Worm (Caenorhabditis elegans): ENCODE results near the gene srbc-41.

Gene srbc-41

ce11 chrV:1575493-1576084, 39.0 kb downstream of the srbc-41 start:
- TF ChIP-seq K09A11.1 (tag; optimal IDR thresholded peaks at IDR 0.05; ENCODE audit: insufficient read depth) (no peak), ceh-14 (tag; optimal IDR thresholded peaks at IDR 0.05) (no peak), madf-2 (tag; optimal IDR thresholded peaks at IDR 0.05) (no peak), nhr-11 (tag; optimal IDR thresholded peaks at IDR 0.05) (no peak), unc-55 (GFP tag; optimal IDR thresholded peaks at IDR 0.05) (peak; percentile 92), ceh-31 (tag; optimal IDR thresholded peaks at IDR 0.05) (peak; percentile 6), ztf-16 (tag; optimal IDR thresholded peaks at IDR 0.05) (no peak), pat-9 (tag; optimal IDR thresholded peaks at IDR 0.05) (no peak), T23F11.4 (GFP tag; optimal IDR thresholded peaks at IDR 0.05) (no peak), ref-2 (tag; optimal IDR thresholded peaks at IDR 0.05) (peak; percentile 21), dmd-4 (tag; optimal IDR thresholded peaks at IDR 0.05; ENCODE audit: borderline replicate concordance) (peak; percentile 27), pha-2 (tag; optimal IDR thresholded peaks at IDR 0.05) (no peak), rnt-1 (tag; optimal IDR thresholded peaks at IDR 0.05) (peak; percentile 16), hlh-30 (tag; optimal IDR thresholded peaks at IDR 0.05; ENCODE audit: insufficient read depth) (peak; percentile 14), fax-1 (tag; optimal IDR thresholded peaks at IDR 0.05) (no peak), npax-4 (tag; optimal IDR thresholded peaks at IDR 0.05) (no peak), nfya-1 (tag; optimal IDR thresholded peaks at IDR 0.05) (peak; percentile 21), lin-11 (tag; optimal IDR thresholded peaks at IDR 0.05) (no peak)

- TF ChIP-seq ceh-18 (tag; optimal IDR thresholded peaks at IDR 0.05), result no peak
- no peak for TF ChIP-seq ceh-30 (tag; optimal IDR thresholded peaks at IDR 0.05)
- TF ChIP-seq K09A11.1 (tag; optimal IDR thresholded peaks at IDR 0.05; ENCODE audit: insufficient read depth), result no peak
- no peak for TF ChIP-seq ceh-19 (GFP tag; optimal IDR thresholded peaks at IDR 0.05)
- TF ChIP-seq pag-3 (tag; optimal IDR thresholded peaks at IDR 0.05; ENCODE audit: borderline replicate concordance), result no peak
Observed at ce11 chrV:1574599-1574998, 40.0 kb downstream of the srbc-41 start.

ce11 chrV:1572585-1572984, 42.0 kb downstream of the srbc-41 start:
- TF ChIP-seq elt-4 (tag; optimal IDR thresholded peaks at IDR 0.05), result no peak
- no peak for TF ChIP-seq T23F11.4 (GFP tag; optimal IDR thresholded peaks at IDR 0.05)
- peak; percentile 17 for TF ChIP-seq ref-2 (tag; optimal IDR thresholded peaks at IDR 0.05)
- no peak for TF ChIP-seq unc-86 (tag; optimal IDR thresholded peaks at IDR 0.05)
- TF ChIP-seq ztf-16 (tag; optimal IDR thresholded peaks at IDR 0.05), result no peak
- peak; percentile 5 for TF ChIP-seq hlh-30 (tag; optimal IDR thresholded peaks at IDR 0.05; ENCODE audit: insufficient read depth)
- TF ChIP-seq pat-9 (tag; optimal IDR thresholded peaks at IDR 0.05), result no peak
- no peak for TF ChIP-seq ceh-31 (tag; optimal IDR thresholded peaks at IDR 0.05)

ce11 chrV:1570679-1571078, 43.9 kb downstream of the srbc-41 start:
- no peak for TF ChIP-seq ceh-14 (tag; optimal IDR thresholded peaks at IDR 0.05)
- TF ChIP-seq pqm-1 (tag; optimal IDR thresholded peaks at IDR 0.05), result no peak
- no peak for TF ChIP-seq npax-4 (tag; optimal IDR thresholded peaks at IDR 0.05)
- TF ChIP-seq rnt-1 (tag; optimal IDR thresholded peaks at IDR 0.05), result no peak
- TF ChIP-seq eyg-1 (tag; optimal IDR thresholded peaks at IDR 0.05), result no peak
- no peak for TF ChIP-seq pag-3 (tag; optimal IDR thresholded peaks at IDR 0.05; ENCODE audit: borderline replicate concordance)
- TF ChIP-seq ceh-48 (tag; optimal IDR thresholded peaks at IDR 0.05), result no peak
- TF ChIP-seq dve-1 (tag; optimal IDR thresholded peaks at IDR 0.05), result no peak
- no peak for TF ChIP-seq fkh-10 (GFP tag; optimal IDR thresholded peaks at IDR 0.05)
- peak; percentile 75 for TF ChIP-seq ref-2 (tag; optimal IDR thresholded peaks at IDR 0.05)
- TF ChIP-seq ama-1 (optimal IDR thresholded peaks at IDR 0.05), result no peak
- no peak for TF ChIP-seq ceh-2 (tag; optimal IDR thresholded peaks at IDR 0.05)
- no peak for TF ChIP-seq madf-2 (tag; optimal IDR thresholded peaks at IDR 0.05)
- peak; percentile 37 for TF ChIP-seq tbx-2 (tag; optimal IDR thresholded peaks at IDR 0.05)
- TF ChIP-seq ceh-34 (tag; optimal IDR thresholded peaks at IDR 0.05), result no peak
- TF ChIP-seq elt-2 (tag; optimal IDR thresholded peaks at IDR 0.05), result no peak
- no peak for TF ChIP-seq odd-2 (tag; optimal IDR thresholded peaks at IDR 0.05)
- TF ChIP-seq sox-2 (GFP tag; IDR thresholded peaks at IDR 0.05), result no peak
- peak; percentile 36 for TF ChIP-seq ceh-31 (tag; optimal IDR thresholded peaks at IDR 0.05)
- peak; percentile 66 for TF ChIP-seq unc-55 (GFP tag; optimal IDR thresholded peaks at IDR 0.05)
